Fruit fly (Drosophila melanogaster): ENCODE results near the gene Mur18B.

Mur18B gene

dm6 chrX:19179696-19180255 lies 33.3 kb upstream of the Mur18B start, which contains the start of the genes CG7556 and CG7453 (continued):
- TF ChIP-seq dimm (GFP tag; IDR thresholded peaks at IDR 0.05) (no peak), kay (GFP tag; optimal IDR thresholded peaks at IDR 0.05) (peak; percentile 60), CG11504 (tag; optimal IDR thresholded peaks at IDR 0.05) (peak; percentile 78), Med (GFP tag) (peak; percentile 90), CG12769 (tag; optimal IDR thresholded peaks at IDR 0.05) (no peak), CG6765 (GFP tag; optimal IDR thresholded peaks at IDR 0.05) (no peak), sc (optimal IDR thresholded peaks at IDR 0.05) (no peak), sc (GFP tag; optimal IDR thresholded peaks at IDR 0.05) (peak; percentile 46), phol (tag; optimal IDR thresholded peaks at IDR 0.05) (peak; percentile 80), CG18599 (GFP tag; optimal IDR thresholded peaks at IDR 0.05) (peak; percentile 74), eve (GFP tag; optimal IDR thresholded peaks at IDR 0.05) (no peak), ara (GFP tag; IDR thresholded peaks at IDR 0.05) (no peak), Gug (GFP tag; IDR thresholded peaks at IDR 0.05) (peak; percentile 38; the same call in 3 of the 4 replicates), Bdp1 (GFP tag; optimal IDR thresholded peaks at IDR 0.05) (peak; percentile 61), BtbVII (GFP tag; optimal IDR thresholded peaks at IDR 0.05) (peak; percentile 42), Aef1 (GFP tag; IDR thresholded peaks at IDR 0.05) (peak; percentile 55), wor (GFP tag; IDR thresholded peaks at IDR 0.05) (peak; percentile 54; the same call in 1 of the 2 replicates), CG7839 (tag; optimal IDR thresholded peaks at IDR 0.05) (peak; percentile 76), CHES-1-like (GFP tag; optimal IDR thresholded peaks at IDR 0.05) (peak; percentile 82), CG10565 (GFP tag; optimal IDR thresholded peaks at IDR 0.05) (no peak), HLHmδ (GFP tag; optimal IDR thresholded peaks at IDR 0.05) (no peak), z (GFP tag; IDR thresholded peaks at IDR 0.05) (no peak), CG6689 (GFP tag; IDR thresholded peaks at IDR 0.05) (peak; percentile 76), br (optimal IDR thresholded peaks at IDR 0.05) (no peak), emc (GFP tag; optimal IDR thresholded peaks at IDR 0.05) (peak; percentile 57), schlank (tag; optimal IDR thresholded peaks at IDR 0.05) (peak; percentile 7), ro (GFP tag; IDR thresholded peaks at IDR 0.05) (no peak), row (GFP tag; IDR thresholded peaks at IDR 0.05) (peak; percentile 83), org-1 (GFP tag; optimal IDR thresholded peaks at IDR 0.05) (peak; percentile 22), gce (GFP tag; IDR thresholded peaks at IDR 0.05) (no peak), gro (GFP tag; optimal IDR thresholded peaks at IDR 0.05) (peak; percentile 66), CG14965 (GFP tag; optimal IDR thresholded peaks at IDR 0.05; ENCODE audit: borderline replicate concordance) (no peak), CG1647 (GFP tag; optimal IDR thresholded peaks at IDR 0.05) (peak; percentile 48), Dek (tag; optimal IDR thresholded peaks at IDR 0.05) (peak; percentile 64), CG2199 (GFP tag; IDR thresholded peaks at IDR 0.05) (no peak), dm (GFP tag; optimal IDR thresholded peaks at IDR 0.05) (peak; percentile 79), Bteb2 (GFP tag; optimal IDR thresholded peaks at IDR 0.05) (peak; percentile 58), Ets97D (GFP tag; optimal IDR thresholded peaks at IDR 0.05) (peak; percentile 61), CG13287 (GFP tag; IDR thresholded peaks at IDR 0.05; ENCODE audit: partially characterized antibody) (0 out of 2 replicates have a peak, but pooled peaks have one; percentile 14), CG15696 (tag; optimal IDR thresholded peaks at IDR 0.05) (peak; percentile 74), Max (GFP tag; optimal IDR thresholded peaks at IDR 0.05) (peak; percentile 83), Asciz (GFP tag; optimal IDR thresholded peaks at IDR 0.05) (peak; percentile 20), hkb (optimal IDR thresholded peaks at IDR 0.05) (no peak), hkb (GFP tag; IDR thresholded peaks at IDR 0.05) (peak; percentile 58; the same call in 1 of the 2 replicates), nmo (GFP tag; optimal IDR thresholded peaks at IDR 0.05) (peak; percentile 80), en (GFP tag; optimal IDR thresholded peaks at IDR 0.05) (peak; percentile 4), lov (optimal IDR thresholded peaks at IDR 0.05) (no peak), lov (GFP tag; IDR thresholded peaks at IDR 0.05) (no peak), B-H2 (GFP tag; optimal IDR thresholded peaks at IDR 0.05) (peak; percentile 35), vnd (GFP tag; IDR thresholded peaks at IDR 0.05; ENCODE audit: partially characterized antibody) (no peak), jigr1 (GFP tag; IDR thresholded peaks at IDR 0.05) (no peak), CG18262 (tag; optimal IDR thresholded peaks at IDR 0.05) (peak; percentile 77)
